Worm (Caenorhabditis elegans): ENCODE measurements around the gene ZC376.8.

- no peak for TF ChIP-seq pha-4 (tag; optimal IDR thresholded peaks at IDR 0.05)
- no peak for TF ChIP-seq K02D7.2 (tag; optimal IDR thresholded peaks at IDR 0.05)
- no peak for TF ChIP-seq ceh-48 (tag; optimal IDR thresholded peaks at IDR 0.05)
- no peak for TF ChIP-seq pha-2 (tag; optimal IDR thresholded peaks at IDR 0.05)
- TF ChIP-seq ama-1 (optimal IDR thresholded peaks at IDR 0.05): no peak
- no peak for TF ChIP-seq dmd-4 (tag; optimal IDR thresholded peaks at IDR 0.05; ENCODE audit: borderline replicate concordance)
- TF ChIP-seq ceh-24 (tag; optimal IDR thresholded peaks at IDR 0.05): no peak
- no peak for TF ChIP-seq rnt-1 (tag; optimal IDR thresholded peaks at IDR 0.05)
- TF ChIP-seq hlh-15 (tag; optimal IDR thresholded peaks at IDR 0.05): no peak
- no peak for TF ChIP-seq hlh-13 (GFP tag; optimal IDR thresholded peaks at IDR 0.05)
These were observed 13.4 kb upstream of the ZC376.8 start, which contains the start of gene cest-1.1 for ce11 chrV:14166630-14167029.
